Worm (Caenorhabditis elegans) whole organism, midembryonic: Measurements from ENCODE around the gene F41G3.10.

ENCODE experiments used
- T22C8.4 ChIP-seq: fragments of 200-800 bp; sonication (Bioruptor generic); IDR thresholded peaks from 2 replicates; pipeline ENCODE4 v1.3.6; 2022; ENCODE audit warnings: missing genetic modification characterization, missing compliant biosample characterization
- ztf-29 ChIP-seq: fragments of 200-800 bp; sonication (Bioruptor generic); IDR thresholded peaks from 2 replicates; pipeline ENCODE4 v1.3.6; 2022; ENCODE audit warnings: missing genetic modification reagents, missing genetic modification characterization, missing compliant biosample characterization

ce11 chrII:6707496-6708260 lies 41.6 kb downstream of the F41G3.10 start:
- TF ChIP-seq T22C8.4 (GFP tag; lab: Robert Waterston, UW), result no peak
- no peak for TF ChIP-seq ztf-29 (GFP tag; lab: Robert Waterston, UW)
